Worm (Caenorhabditis elegans): ENCODE results near the gene rgs-2.

The rgs-2 gene

ce11 chrX:12759642-12760041, 47.2 kb downstream of the rgs-2 start:
- TF ChIP-seq efl-1 (optimal IDR thresholded peaks at IDR 0.05) (no peak), efl-1 (GFP tag; optimal IDR thresholded peaks at IDR 0.05 in 1 of 2) (peak in 1 of 2 experiments; percentile 58), nhr-12 (tag; optimal IDR thresholded peaks at IDR 0.05) (no peak), C04F5.9 (tag; optimal IDR thresholded peaks at IDR 0.05) (no peak), fkh-10 (GFP tag; optimal IDR thresholded peaks at IDR 0.05) (no peak), nhr-47 (tag; optimal IDR thresholded peaks at IDR 0.05) (no peak), egl-27 (tag; optimal IDR thresholded peaks at IDR 0.05) (no peak), tbx-2 (tag; optimal IDR thresholded peaks at IDR 0.05) (peak; percentile 40), blmp-1 (tag; optimal IDR thresholded peaks at IDR 0.05) (peak; percentile 71), nhr-19 (GFP tag; conservative IDR thresholded peaks at IDR 0.05) (peak; percentile 37; the same call in 1 of the 2 replicates), nhr-90 (tag; optimal IDR thresholded peaks at IDR 0.05; ENCODE audit: poor library complexity) (peak; percentile 57), mep-1 (tag; optimal IDR thresholded peaks at IDR 0.05) (peak; percentile 47), lin-35 (GFP tag; optimal IDR thresholded peaks at IDR 0.05) (peak in 1 of 2 experiments; percentile 67), elt-2 (tag; optimal IDR thresholded peaks at IDR 0.05) (peak; percentile 71), nhr-85 (tag) (peak; percentile 89), elt-3 (tag; optimal IDR thresholded peaks at IDR 0.05) (peak in 5 of 6 experiments; percentile 34 to 73 (median 44)), ceh-82 (tag; optimal IDR thresholded peaks at IDR 0.05) (no peak), lin-14 (GFP tag; optimal IDR thresholded peaks at IDR 0.05) (peak; percentile 63), lir-3 (tag; optimal IDR thresholded peaks at IDR 0.05; ENCODE audit: poor library complexity) (peak; percentile 53), swsn-7 (tag; optimal IDR thresholded peaks at IDR 0.05) (no peak), nhr-20 (tag; optimal IDR thresholded peaks at IDR 0.05) (peak; percentile 91), mdl-1 (tag; optimal IDR thresholded peaks at IDR 0.05) (peak in 1 of 2 experiments; percentile 73), snu-23 (GFP tag; optimal IDR thresholded peaks at IDR 0.05) (peak; percentile 54), nhr-71 (tag; optimal IDR thresholded peaks at IDR 0.05) (peak; percentile 67)

- TF ChIP-seq unc-86 (tag; optimal IDR thresholded peaks at IDR 0.05), result no peak
- TF ChIP-seq C16A3.4 (tag; optimal IDR thresholded peaks at IDR 0.05), result no peak
- no peak for TF ChIP-seq F16B12.6 (tag; optimal IDR thresholded peaks at IDR 0.05)
- TF ChIP-seq dpl-1 (GFP tag; optimal IDR thresholded peaks at IDR 0.05), result no peak
- TF ChIP-seq nhr-47 (tag; optimal IDR thresholded peaks at IDR 0.05), result no peak
- TF ChIP-seq isw-1 (GFP tag; IDR thresholded peaks at IDR 0.05), result no peak
- TF ChIP-seq dsc-1 (tag; optimal IDR thresholded peaks at IDR 0.05), result peak; percentile 89
- TF ChIP-seq hlh-17 (GFP tag; optimal IDR thresholded peaks at IDR 0.05; ENCODE audit: borderline replicate concordance), result no peak
- TF ChIP-seq nhr-19 (GFP tag; conservative IDR thresholded peaks at IDR 0.05), result peak; percentile 55
- no peak for TF ChIP-seq efl-1 (optimal IDR thresholded peaks at IDR 0.05)
- no peak for TF ChIP-seq efl-1 (GFP tag; optimal IDR thresholded peaks at IDR 0.05 in 1 of 2)
- TF ChIP-seq jun-1 (tag; optimal IDR thresholded peaks at IDR 0.05), result no peak
- TF ChIP-seq ztf-4 (tag; optimal IDR thresholded peaks at IDR 0.05), result peak; percentile 2
- peak in 2 of 6 experiments; percentile 44 to 74 for TF ChIP-seq elt-3 (tag; optimal IDR thresholded peaks at IDR 0.05)
- no peak for TF ChIP-seq nhr-28 (tag; optimal IDR thresholded peaks at IDR 0.05)
- no peak for TF ChIP-seq mab-9 (GFP tag; IDR thresholded peaks at IDR 0.05)
- TF ChIP-seq ets-5 (GFP tag; IDR thresholded peaks at IDR 0.05), result no peak
- TF ChIP-seq snpc-4 (tag; optimal IDR thresholded peaks at IDR 0.05), result no peak
- TF ChIP-seq nhr-85 (tag), result peak; percentile 90
- no peak for TF ChIP-seq ceh-8 (GFP tag; optimal IDR thresholded peaks at IDR 0.05)
- TF ChIP-seq nhr-71 (tag; optimal IDR thresholded peaks at IDR 0.05), result peak; percentile 82
- no peak for TF ChIP-seq aha-1 (tag; optimal IDR thresholded peaks at IDR 0.05)
- TF ChIP-seq alr-1 (tag; optimal IDR thresholded peaks at IDR 0.05; ENCODE audit: borderline replicate concordance), result no peak
- TF ChIP-seq skn-1 (tag; optimal IDR thresholded peaks at IDR 0.05), result no peak
- peak; percentile 48 for TF ChIP-seq fkh-4 (tag; optimal IDR thresholded peaks at IDR 0.05; ENCODE audit: borderline replicate concordance)
- no peak for TF ChIP-seq nhr-11 (tag; optimal IDR thresholded peaks at IDR 0.05)
- peak; percentile 83 for TF ChIP-seq lin-14 (GFP tag; optimal IDR thresholded peaks at IDR 0.05)
- TF ChIP-seq lin-15B (tag; optimal IDR thresholded peaks at IDR 0.05), result no peak
- no peak for TF ChIP-seq unc-30 (tag; optimal IDR thresholded peaks at IDR 0.05)
- TF ChIP-seq nhr-237 (tag; optimal IDR thresholded peaks at IDR 0.05), result no peak
- TF ChIP-seq xbp-1 (tag; optimal IDR thresholded peaks at IDR 0.05), result no peak
- no peak for TF ChIP-seq zip-4 (GFP tag; optimal IDR thresholded peaks at IDR 0.05)
- no peak for TF ChIP-seq tlp-1 (tag; optimal IDR thresholded peaks at IDR 0.05)
- TF ChIP-seq unc-130 (tag; optimal IDR thresholded peaks at IDR 0.05), result peak; percentile 4
- no peak for TF ChIP-seq hpl-2 (GFP tag; optimal IDR thresholded peaks at IDR 0.05)
Measured at ce11 chrX:12761295-12761775, 48.9 kb downstream of the rgs-2 start.
